Worm (Caenorhabditis elegans): Measurements from ENCODE around the gene K09E2.1.

DNA sequence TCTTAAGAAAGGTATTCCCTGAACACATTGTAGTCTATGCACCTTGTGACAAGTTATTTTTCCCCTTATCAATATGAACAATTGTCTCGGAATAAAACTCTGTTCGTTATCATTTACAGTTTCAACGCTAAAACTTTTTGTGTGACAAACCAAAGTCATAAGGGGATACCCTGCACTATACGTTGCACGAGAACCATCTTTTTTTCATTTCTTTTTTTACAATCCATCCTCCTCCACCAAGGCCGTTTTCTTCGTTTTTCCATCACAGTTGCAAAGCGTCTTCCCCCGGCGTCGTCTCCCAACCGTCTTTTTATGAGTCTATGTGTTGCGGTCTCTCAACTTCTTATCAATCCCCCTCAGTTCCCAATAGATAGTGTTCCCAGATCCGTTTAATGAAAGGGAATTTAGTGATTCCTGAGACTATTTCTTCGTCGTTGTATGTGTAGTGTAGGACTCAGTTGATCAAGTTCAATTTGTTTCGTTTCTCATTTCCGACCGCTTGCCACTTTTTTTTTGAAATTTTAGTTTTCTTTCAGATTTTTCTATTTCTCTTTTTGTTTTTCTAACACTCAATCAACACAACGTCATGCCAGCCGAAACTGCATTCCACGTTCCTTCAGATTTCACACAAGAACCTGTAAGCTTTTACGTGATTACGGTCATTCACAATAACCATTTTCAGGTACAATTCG lies 5.5 kb upstream of the K09E2.1 start:
- TF ChIP-seq ztf-11 (tag; optimal IDR thresholded peaks at IDR 0.05) (no peak), nhr-11 (tag; optimal IDR thresholded peaks at IDR 0.05) (no peak), lin-13 (GFP tag; optimal IDR thresholded peaks at IDR 0.05) (no peak), lin-39 (tag; optimal IDR thresholded peaks at IDR 0.05) (no peak)
